Fruit fly (Drosophila melanogaster) whole organism, larva: Measurements from ENCODE around the gene Nf-YA.
A peak's percentile ranks its signal among the peaks of the same experiment; 100 is the strongest.

Source experiments
- noc ChIP-seq: fragments of 200-800 bp; sonication (Bioruptor generic); optimal IDR thresholded peaks from 3 replicates; lab custom pipeline; 2019; ENCODE audit warnings: missing biosample characterization, mild to moderate bottlenecking, missing genetic modification characterization, moderate library complexity

Gene Nf-YA

DNA sequence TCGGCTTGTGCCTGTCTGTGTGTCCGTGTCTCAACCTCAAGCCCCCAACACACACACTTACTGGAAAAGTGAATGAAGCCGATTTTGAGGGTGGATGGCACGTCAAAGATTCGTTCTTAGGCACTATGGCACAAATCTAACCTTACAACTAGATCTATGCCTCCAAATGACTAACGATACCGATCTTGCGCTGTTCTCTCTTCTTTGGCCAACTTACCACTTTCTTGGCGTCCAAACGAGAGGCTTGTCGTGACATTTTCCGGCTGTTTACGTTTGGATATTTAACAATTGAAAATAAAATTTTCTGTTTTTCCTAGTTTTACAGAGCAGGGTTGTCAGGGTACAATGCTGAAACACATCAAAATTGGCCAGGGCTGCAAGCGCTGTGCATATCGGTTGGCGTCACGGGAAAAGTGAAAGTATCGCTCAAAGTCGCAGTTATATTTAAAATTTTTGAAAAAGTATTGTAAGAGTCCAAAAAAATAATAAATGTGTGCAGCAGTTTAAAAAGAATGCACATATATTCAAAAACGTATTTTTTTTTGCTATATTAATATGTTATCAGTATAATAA is at the start of gene Nf-YA, which contains the start of gene Bet3:
Nf-YA (minus strand) TSS at position 361 of the 573 bp plus-strand sequence.
Bet3 (minus strand) TSS at position 361 of the 573 bp plus-strand sequence.
- no peak for TF ChIP-seq noc (tag; lab: Kevin White, UChicago)

- no peak for TF ChIP-seq noc (tag; lab: Kevin White, UChicago)
Observed at dm6 chr3L:9491331-9491730, 49.3 kb upstream of the Nf-YA start.

- TF ChIP-seq noc (tag; lab: Kevin White, UChicago): no peak
Observed at dm6 chr3L:9490432-9490831, 48.4 kb upstream of the Nf-YA start.

DNA sequence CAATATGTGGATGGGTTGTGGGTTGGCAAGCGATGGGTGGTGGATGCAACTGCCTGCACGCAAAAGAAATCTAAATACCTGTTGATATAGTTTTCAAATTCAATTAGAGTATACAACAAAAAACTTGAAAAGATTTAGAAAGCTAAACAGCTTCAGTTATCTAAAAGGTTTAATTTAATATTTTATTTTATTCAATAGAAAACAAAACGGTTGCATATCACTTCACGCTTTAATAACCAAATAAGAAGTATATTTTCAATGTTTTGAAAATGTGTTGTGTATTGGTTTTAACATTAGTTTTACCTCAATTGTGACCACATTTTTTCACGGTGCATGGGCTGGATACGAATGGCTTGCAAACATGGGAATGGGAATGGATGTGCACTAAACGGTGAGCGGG is 47.6 kb upstream of the Nf-YA start:
- TF ChIP-seq noc (tag; lab: Kevin White, UChicago): no peak

dm6 chr3L:9489133-9489532 is 47.1 kb upstream of the Nf-YA start, which contains the start of gene CG32036:
Gene CG32036, minus strand, starts transcription at chr3L:9489233.
- no peak for TF ChIP-seq noc (tag; lab: Kevin White, UChicago)

DNA sequence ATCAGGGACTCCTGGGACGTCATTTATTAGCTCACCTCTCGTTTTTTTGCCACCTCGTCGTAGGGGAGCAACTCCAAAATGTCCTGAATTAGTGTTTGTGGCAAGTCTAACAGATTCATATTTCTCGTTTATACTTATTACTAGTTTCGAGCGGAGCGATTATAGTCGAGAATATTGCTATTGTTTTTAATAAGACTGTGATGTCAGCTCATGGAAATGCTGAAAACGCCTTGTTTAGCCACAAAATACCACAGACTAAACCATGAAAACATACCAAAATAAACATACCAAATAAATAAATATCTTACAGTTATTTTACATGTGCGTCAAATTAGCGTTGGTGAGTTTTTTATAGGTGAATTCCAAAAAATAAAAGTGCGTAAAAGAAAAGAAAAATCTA is 45.5 kb upstream of the Nf-YA start, which contains the start of gene pall:
pall (minus strand) TSS at position 205 of the 400 bp plus-strand sequence.
- no peak for TF ChIP-seq noc (tag; lab: Kevin White, UChicago)

DNA sequence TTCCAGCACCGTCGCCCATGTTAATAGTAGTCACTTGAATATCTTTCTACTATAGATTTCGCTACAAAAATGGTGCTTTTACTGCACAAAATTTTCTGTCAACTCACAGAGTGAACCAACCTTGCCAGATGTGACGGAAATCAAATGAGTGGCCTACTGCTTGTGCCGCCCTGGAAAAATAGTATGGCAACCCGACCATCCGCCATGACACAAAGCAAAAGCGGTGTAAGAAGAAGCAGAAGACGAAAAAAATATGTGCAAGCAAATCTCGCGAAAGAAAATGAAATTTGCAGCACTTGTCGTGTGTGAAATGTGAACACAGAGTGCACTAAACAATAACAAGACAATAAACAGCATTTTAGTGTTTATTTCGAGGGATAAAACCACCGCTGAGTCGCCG is 34.8 kb upstream of the Nf-YA start, which contains the start of the genes Uch-L5 and Jarid2:
Uch-L5 (minus strand) TSS at position 137 of the 400 bp plus-strand sequence.
Jarid2 (plus strand) TSS at position 210 of the 400 bp plus-strand sequence.
- no peak for TF ChIP-seq noc (tag; lab: Kevin White, UChicago)

dm6 chr3L:9471151-9471903 is 29.3 kb upstream of the Nf-YA start:
- TF ChIP-seq noc (tag; lab: Kevin White, UChicago): no peak

DNA sequence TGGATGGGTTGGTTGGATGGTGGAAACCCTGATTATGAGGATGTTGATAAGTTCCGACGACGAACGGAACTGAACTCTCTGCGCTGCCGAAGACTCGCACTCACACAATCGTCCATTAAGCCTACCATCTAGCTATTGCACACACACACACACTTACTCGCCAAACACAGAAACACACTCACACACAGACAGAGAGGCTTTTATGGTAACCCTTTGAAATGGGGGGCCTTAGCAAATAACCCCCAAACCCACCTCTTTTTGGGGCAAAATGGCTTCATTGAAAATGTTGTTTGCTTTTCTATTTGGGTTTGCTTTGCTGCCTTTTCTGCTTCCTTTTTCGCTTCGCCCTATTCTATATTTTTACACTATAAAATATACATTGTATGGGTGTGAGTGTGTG is 27.0 kb upstream of the Nf-YA start:
- no peak for TF ChIP-seq noc (tag; lab: Kevin White, UChicago)

DNA sequence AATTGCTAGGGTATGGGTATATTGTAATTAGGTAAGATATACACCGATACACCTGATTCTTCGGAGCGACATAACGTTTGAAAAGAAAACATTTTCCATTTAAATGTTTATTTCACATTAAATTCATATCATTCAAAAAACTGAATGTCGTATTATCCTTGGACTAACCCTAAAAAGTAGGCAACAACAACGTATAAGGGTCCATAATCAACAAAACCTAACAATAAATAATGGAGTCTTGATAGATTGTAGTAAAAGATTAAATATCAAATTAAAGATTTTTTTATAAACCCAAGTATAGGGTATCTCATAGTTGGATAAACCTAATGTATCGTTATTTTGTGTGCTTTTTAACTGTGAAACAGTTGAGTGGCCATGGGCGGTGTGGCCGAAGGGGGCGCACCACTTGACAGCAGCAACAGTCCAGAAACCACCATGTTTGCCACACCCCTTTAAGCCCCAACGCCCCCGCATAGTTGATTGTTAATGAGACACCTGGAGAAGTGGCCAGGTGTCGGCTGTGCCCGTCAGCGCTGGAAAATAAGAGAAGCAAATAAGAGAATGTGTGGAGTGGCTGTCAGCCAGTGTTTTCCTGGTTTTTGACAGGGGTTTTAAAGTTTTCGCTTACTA is 26.3 kb upstream of the Nf-YA start:
- TF ChIP-seq noc (tag; lab: Kevin White, UChicago): peak; percentile 22

DNA sequence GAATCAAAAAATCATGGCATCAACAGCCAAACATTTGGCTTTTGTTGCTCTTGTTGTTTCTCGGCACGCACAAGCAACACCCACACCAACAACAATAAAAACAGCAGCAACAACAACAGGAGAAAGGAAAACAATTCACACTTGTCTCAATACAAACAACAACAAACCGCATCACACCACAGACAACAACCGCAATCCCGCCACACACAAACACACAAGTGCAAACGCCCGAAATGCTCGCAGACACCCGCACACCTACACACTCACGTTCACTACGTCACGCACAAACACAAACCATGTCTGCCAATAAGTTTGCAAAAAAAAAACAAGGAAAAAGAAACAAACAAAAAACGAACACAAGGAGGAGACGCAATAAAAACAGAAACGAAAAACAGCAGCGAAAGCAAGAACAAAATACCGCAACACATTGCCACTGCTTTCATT is 25.7 kb upstream of the Nf-YA start:
- TF ChIP-seq noc (tag; lab: Kevin White, UChicago): no peak

dm6 chr3L:9467267-9467666 is 25.2 kb upstream of the Nf-YA start:
- TF ChIP-seq noc (tag; lab: Kevin White, UChicago): no peak

- peak; percentile 1 for TF ChIP-seq noc (tag; lab: Kevin White, UChicago)
Observed at dm6 chr3L:9466595-9466994, 24.5 kb upstream of the Nf-YA start.

DNA sequence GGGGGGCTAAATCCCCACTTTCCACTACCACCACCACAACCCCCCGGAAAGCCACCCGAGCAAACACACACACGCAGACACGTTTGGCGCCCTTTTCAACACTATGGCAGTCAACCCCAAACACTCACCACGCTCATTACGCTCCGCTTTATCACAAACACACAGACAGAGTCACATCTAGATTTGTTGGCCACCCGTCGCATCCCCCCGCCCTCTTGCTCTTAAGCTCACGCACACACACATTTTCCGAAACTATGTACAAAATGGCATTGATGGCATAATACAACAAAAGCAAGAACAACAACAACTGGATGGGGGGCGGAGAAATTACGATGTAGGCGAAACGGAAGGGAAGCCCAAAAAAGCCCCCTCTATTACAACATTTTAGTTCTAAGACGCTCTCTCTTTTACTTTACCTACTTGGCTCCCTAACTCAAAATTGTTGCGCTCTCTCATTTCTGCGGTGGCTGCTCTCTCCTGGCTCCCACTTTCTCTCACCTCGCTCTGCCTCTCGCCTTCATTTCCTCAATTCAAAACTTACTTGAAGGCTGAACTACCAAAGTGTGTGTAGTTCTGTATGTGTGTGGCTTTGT is 23.7 kb upstream of the Nf-YA start:
- no peak for TF ChIP-seq noc (tag; lab: Kevin White, UChicago)

- TF ChIP-seq noc (tag; lab: Kevin White, UChicago): no peak
Observed at dm6 chr3L:9462794-9463193, 20.7 kb upstream of the Nf-YA start.
